Worm (Caenorhabditis elegans) whole organism, late embryonic: ENCODE measurements around the gene cec-4.

ENCODE experiments used
- ceh-9 ChIP-seq: sonication (generic microtip); optimal IDR thresholded peaks from 2 replicates; lab custom pipeline; 2016; ENCODE audit warnings: mild to moderate bottlenecking, missing genetic modification characterization, inconsistent platforms, missing compliant biosample characterization
- fax-1 ChIP-seq: sonication (generic microtip); optimal IDR thresholded peaks from 2 replicates; lab custom pipeline; 2016; ENCODE audit warnings: missing genotype, missing genetic modification characterization, missing compliant biosample characterization
- nhr-11 ChIP-seq: fragments of 150-350 bp; optimal IDR thresholded peaks from 2 replicates; lab custom pipeline; 2014; ENCODE audit warnings: missing biosample characterization, missing genetic modification characterization
- pha-4 ChIP-seq: fragments of 150-350 bp; optimal IDR thresholded peaks from 2 replicates; lab custom pipeline; 2018; ENCODE audit warnings: missing biosample characterization, missing genetic modification reagents, missing genetic modification characterization

- no peak for TF ChIP-seq ceh-9 (tag; lab: Kevin White, UChicago)
- no peak for TF ChIP-seq fax-1
- no peak for TF ChIP-seq pha-4 (tag; lab: Kevin White, UChicago)
- no peak for TF ChIP-seq nhr-11 (tag; lab: Kevin White, UChicago)
Observed at ce11 chrIV:7585273-7585882, 9.9 kb downstream of the cec-4 start.
